Worm (Caenorhabditis elegans): ENCODE measurements around the gene ptr-18.

DNA sequence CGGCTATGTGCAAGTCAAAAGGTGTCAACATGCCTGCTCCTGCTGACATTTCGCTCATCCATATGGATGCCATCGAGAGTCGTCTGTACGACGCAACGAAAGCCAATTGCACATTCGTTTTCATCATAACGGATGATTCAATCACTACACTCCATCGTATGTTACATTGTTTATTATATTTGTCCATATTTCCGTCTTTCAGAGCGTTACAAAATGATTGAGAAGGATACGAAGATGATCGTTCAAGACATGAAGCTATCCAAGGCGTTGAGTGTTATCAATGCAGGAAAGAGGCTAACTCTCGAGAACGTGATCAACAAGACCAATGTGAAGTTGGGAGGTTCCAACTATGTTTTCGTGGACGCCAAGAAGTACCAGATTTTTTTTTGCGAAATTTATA is 43.9 kb upstream of the ptr-18 start:
- TF ChIP-seq sea-1 (GFP tag; conservative IDR thresholded peaks at IDR 0.05) (no peak), ama-1 (optimal IDR thresholded peaks at IDR 0.05) (no peak), hmg-4 (GFP tag; optimal IDR thresholded peaks at IDR 0.05) (no peak), tbx-11 (GFP tag; IDR thresholded peaks at IDR 0.05) (no peak), scrt-1 (GFP tag; IDR thresholded peaks at IDR 0.05) (no peak), tbx-37 (GFP tag; conservative IDR thresholded peaks at IDR 0.05) (no peak)

All from whole organism, early embryonic.